Fruit fly (Drosophila melanogaster): ENCODE data around the gene CG14297.
A peak's percentile ranks its signal among the peaks of the same experiment; 100 is the strongest.

The CG14297 gene

dm6 chr3R:18897821-18898220 lies at the start of gene CG14297:
Gene CG14297 (plus strand): TSS chr3R:18898121.
- no peak for TF ChIP-seq fd96Ca (GFP tag; IDR thresholded peaks at IDR 0.05)
- no peak for TF ChIP-seq rn (GFP tag; IDR thresholded peaks at IDR 0.05)
- no peak for TF ChIP-seq gl (tag; optimal IDR thresholded peaks at IDR 0.05)
- TF ChIP-seq CG9948 (tag; optimal IDR thresholded peaks at IDR 0.05), result no peak
- TF ChIP-seq CG14655 (GFP tag; optimal IDR thresholded peaks at IDR 0.05), result no peak
- TF ChIP-seq CG10348 (GFP tag; IDR thresholded peaks at IDR 0.05), result no peak
- TF ChIP-seq CG8159 (tag; optimal IDR thresholded peaks at IDR 0.05), result no peak
- TF ChIP-seq EcR (GFP tag; optimal IDR thresholded peaks at IDR 0.05), result no peak
- no peak for TF ChIP-seq D1 (tag; optimal IDR thresholded peaks at IDR 0.05)
- TF ChIP-seq CG34367 (tag; optimal IDR thresholded peaks at IDR 0.05), result no peak
- no peak for TF ChIP-seq CG12605 (GFP tag; IDR thresholded peaks at IDR 0.05)

dm6 chr3R:18849148-18849547 lies 48.8 kb upstream of the CG14297 start, which contains the start of gene Octalpha2R:
Gene Octalpha2R (minus strand): TSS chr3R:18849224.
- TF ChIP-seq Snoo (tag; optimal IDR thresholded peaks at IDR 0.05) (no peak), CG10348 (GFP tag; IDR thresholded peaks at IDR 0.05) (no peak), Pif1B (GFP tag; optimal IDR thresholded peaks at IDR 0.05) (no peak), Ets98B (GFP tag; IDR thresholded peaks at IDR 0.05) (peak; percentile 31), fd96Ca (GFP tag; IDR thresholded peaks at IDR 0.05) (peak; percentile 47; the same call in 1 of the 3 replicates), Pif1A (GFP tag; optimal IDR thresholded peaks at IDR 0.05) (no peak), CG15710 (tag; optimal IDR thresholded peaks at IDR 0.05) (no peak), CG13204 (GFP tag; optimal IDR thresholded peaks at IDR 0.05) (no peak), EcR (GFP tag; optimal IDR thresholded peaks at IDR 0.05) (no peak), CG32121 (GFP tag; IDR thresholded peaks at IDR 0.05) (peak; percentile 34; the same call in 1 of the 2 replicates), CG4496 (GFP tag; IDR thresholded peaks at IDR 0.05) (peak; percentile 68; the same call in 2 of the 3 replicates)

- no peak for TF ChIP-seq CG15710 (tag; optimal IDR thresholded peaks at IDR 0.05)
- no peak for TF ChIP-seq Ets98B (GFP tag; IDR thresholded peaks at IDR 0.05)
- TF ChIP-seq CG17806 (tag; optimal IDR thresholded peaks at IDR 0.05), result no peak
- no peak for TF ChIP-seq D1 (tag; optimal IDR thresholded peaks at IDR 0.05)
- no peak for TF ChIP-seq gl (tag; optimal IDR thresholded peaks at IDR 0.05)
- TF ChIP-seq CG32121 (GFP tag; IDR thresholded peaks at IDR 0.05), result no peak
- TF ChIP-seq Pif1A (GFP tag; optimal IDR thresholded peaks at IDR 0.05), result no peak
- no peak for TF ChIP-seq CG12605 (GFP tag; IDR thresholded peaks at IDR 0.05)
- TF ChIP-seq CG8301 (tag; optimal IDR thresholded peaks at IDR 0.05), result no peak
- TF ChIP-seq CG34367 (tag; optimal IDR thresholded peaks at IDR 0.05), result no peak
- TF ChIP-seq CG13204 (GFP tag; optimal IDR thresholded peaks at IDR 0.05), result no peak
- no peak for TF ChIP-seq Snoo (tag; optimal IDR thresholded peaks at IDR 0.05)
- TF ChIP-seq CG10348 (GFP tag; IDR thresholded peaks at IDR 0.05), result no peak
- no peak for TF ChIP-seq rn (GFP tag; IDR thresholded peaks at IDR 0.05)
- no peak for TF ChIP-seq EcR (GFP tag; optimal IDR thresholded peaks at IDR 0.05)
- TF ChIP-seq CG4496 (GFP tag; IDR thresholded peaks at IDR 0.05), result no peak
- TF ChIP-seq CG14655 (GFP tag; optimal IDR thresholded peaks at IDR 0.05), result no peak
- no peak for TF ChIP-seq CG8159 (tag; optimal IDR thresholded peaks at IDR 0.05)
- no peak for TF ChIP-seq CG9948 (tag; optimal IDR thresholded peaks at IDR 0.05)
- TF ChIP-seq Pif1B (GFP tag; optimal IDR thresholded peaks at IDR 0.05), result no peak
Observed at dm6 chr3R:18851698-18852097, 46.2 kb upstream of the CG14297 start, which contains the start of gene CG31226. Gene CG31226 (minus strand): TSS chr3R:18851798.

- TF ChIP-seq D1 (tag; optimal IDR thresholded peaks at IDR 0.05) (no peak), gl (tag; optimal IDR thresholded peaks at IDR 0.05) (no peak), CG4496 (GFP tag; IDR thresholded peaks at IDR 0.05) (no peak), rn (GFP tag; IDR thresholded peaks at IDR 0.05) (no peak), CG8159 (tag; optimal IDR thresholded peaks at IDR 0.05) (no peak), CG8301 (tag; optimal IDR thresholded peaks at IDR 0.05) (no peak), Pif1A (GFP tag; optimal IDR thresholded peaks at IDR 0.05) (no peak), Snoo (tag; optimal IDR thresholded peaks at IDR 0.05) (no peak)
Observed at dm6 chr3R:18875228-18875627, 22.7 kb upstream of the CG14297 start, which contains the start of gene CG14298. Gene CG14298 (plus strand): TSS chr3R:18875528.

- TF ChIP-seq CG15710 (tag; optimal IDR thresholded peaks at IDR 0.05) (no peak), rn (GFP tag; IDR thresholded peaks at IDR 0.05) (no peak), CG32121 (GFP tag; IDR thresholded peaks at IDR 0.05) (no peak), fd96Ca (GFP tag; IDR thresholded peaks at IDR 0.05) (no peak), CG10348 (GFP tag; IDR thresholded peaks at IDR 0.05) (no peak), CG8301 (tag; optimal IDR thresholded peaks at IDR 0.05) (no peak), CG34367 (tag; optimal IDR thresholded peaks at IDR 0.05) (no peak), CG13204 (GFP tag; optimal IDR thresholded peaks at IDR 0.05) (no peak), Pif1A (GFP tag; optimal IDR thresholded peaks at IDR 0.05) (no peak), Snoo (tag; optimal IDR thresholded peaks at IDR 0.05) (no peak), CG4496 (GFP tag; IDR thresholded peaks at IDR 0.05) (no peak), Ets98B (GFP tag; IDR thresholded peaks at IDR 0.05) (no peak), CG9948 (tag; optimal IDR thresholded peaks at IDR 0.05) (no peak), D1 (tag; optimal IDR thresholded peaks at IDR 0.05) (no peak)
Observed at dm6 chr3R:18895227-18895626, 2.7 kb upstream of the CG14297 start.

dm6 chr3R:18899123-18899522 lies 1.2 kb downstream of the CG14297 start, which contains the start of gene Rh2:
Gene Rh2 (plus strand): TSS chr3R:18899423.
- TF ChIP-seq CG10348 (GFP tag; IDR thresholded peaks at IDR 0.05) (no peak), gl (tag; optimal IDR thresholded peaks at IDR 0.05) (no peak), CG9948 (tag; optimal IDR thresholded peaks at IDR 0.05) (no peak), CG32121 (GFP tag; IDR thresholded peaks at IDR 0.05) (no peak), D1 (tag; optimal IDR thresholded peaks at IDR 0.05) (no peak), EcR (GFP tag; optimal IDR thresholded peaks at IDR 0.05) (no peak), Pif1A (GFP tag; optimal IDR thresholded peaks at IDR 0.05) (no peak), CG8301 (tag; optimal IDR thresholded peaks at IDR 0.05) (no peak), CG8159 (tag; optimal IDR thresholded peaks at IDR 0.05) (no peak), CG4496 (GFP tag; IDR thresholded peaks at IDR 0.05) (no peak), fd96Ca (GFP tag; IDR thresholded peaks at IDR 0.05) (no peak), Pif1B (GFP tag; optimal IDR thresholded peaks at IDR 0.05) (no peak), Snoo (tag; optimal IDR thresholded peaks at IDR 0.05) (no peak)
